Worm (Caenorhabditis elegans): ENCODE data around the gene srw-77.

ce11 chrV:16593792-16594059 is 49.7 kb downstream of the srw-77 start:
- TF ChIP-seq mbf-1 (tag; optimal IDR thresholded peaks at IDR 0.05) (no peak), lin-13 (GFP tag; optimal IDR thresholded peaks at IDR 0.05) (no peak), mdl-1 (tag; optimal IDR thresholded peaks at IDR 0.05) (no peak), unc-62 (GFP tag; optimal IDR thresholded peaks at IDR 0.05) (no peak), blmp-1 (tag; optimal IDR thresholded peaks at IDR 0.05; ENCODE audit: insufficient read depth) (no peak), mab-5 (tag; optimal IDR thresholded peaks at IDR 0.05) (no peak)

All from whole organism, L2 larva.